Worm (Caenorhabditis elegans) whole organism, L4 larva: ENCODE measurements around the gene T28F3.9.

Experiments
- D1046.2 ChIP-seq: fragments of 200-800 bp; sonication (Bioruptor generic); IDR thresholded peaks from 2 replicates; pipeline ENCODE4 v1.3.6; 2022; ENCODE audit warnings: missing genetic modification characterization, missing compliant biosample characterization
- F26F4.8 ChIP-seq: fragments of 200-800 bp; sonication (Bioruptor generic); conservative IDR thresholded peaks from 2 replicates; pipeline ENCODE4 v1.3.6; 2022; ENCODE audit warnings: missing genetic modification characterization, missing compliant biosample characterization
- F37D6.2 ChIP-seq: sonication (generic microtip); optimal IDR thresholded peaks from 2 replicates; lab custom pipeline; 2016; ENCODE audit warnings: mild to moderate bottlenecking, missing genetic modification characterization, missing compliant biosample characterization
- R02D3.7 ChIP-seq: fragments of 150-350 bp; sonication (generic microtip); optimal IDR thresholded peaks from 3 replicates; lab custom pipeline; 2014; ENCODE audit warnings: missing biosample characterization, missing genetic modification characterization
- T20F7.1 ChIP-seq: fragments of 200-800 bp; sonication (Bioruptor generic); optimal IDR thresholded peaks from 2 replicates; lab custom pipeline; 2018; ENCODE audit warnings: mild to moderate bottlenecking, missing genetic modification characterization, missing compliant biosample characterization
- Y105C5A.15 ChIP-seq: fragments of 200-800 bp; sonication (Bioruptor generic); IDR thresholded peaks from 2 replicates; pipeline ENCODE4 v1.3.6; 2022; ENCODE audit warnings: missing genetic modification characterization, missing compliant biosample characterization
- aha-1 ChIP-seq: fragments of 150-350 bp; peaks from one replicate; lab custom pipeline; 2014; ENCODE audit warnings: missing biosample characterization, missing genetic modification characterization
- aly-2 ChIP-seq: sonication (generic microtip); optimal IDR thresholded peaks from 2 replicates; lab custom pipeline; 2018; ENCODE audit warnings: missing biosample characterization, missing genetic modification characterization
- arid-1 ChIP-seq: fragments of 200-800 bp; sonication (Bioruptor generic); conservative IDR thresholded peaks from 2 replicates; pipeline ENCODE4 v1.3.6; 2022; ENCODE audit warnings: missing genetic modification reagents, missing genetic modification characterization, missing compliant biosample characterization
- attf-4 ChIP-seq: sonication (generic microtip); optimal IDR thresholded peaks from 3 replicates; lab custom pipeline; 2017; ENCODE audit warnings: missing biosample characterization, missing genetic modification characterization
- ceh-28 ChIP-seq: fragments of 150-350 bp; optimal IDR thresholded peaks from 2 replicates; lab custom pipeline; 2014; ENCODE audit warnings: missing biosample characterization, missing genetic modification reagents, missing genetic modification characterization
- ceh-32 ChIP-seq: sonication (generic microtip); optimal IDR thresholded peaks from 2 replicates; lab custom pipeline; 2016; ENCODE audit warnings: mild to moderate bottlenecking, missing genetic modification characterization, missing compliant biosample characterization; ENCODE audit not compliant: poor library complexity
- ceh-44 ChIP-seq: fragments of 200-800 bp; sonication (Bioruptor generic); IDR thresholded peaks from 2 replicates; pipeline ENCODE4 v1.3.6; 2022; ENCODE audit warnings: missing genetic modification reagents, missing genetic modification characterization, missing compliant biosample characterization
- ceh-62 ChIP-seq: sonication (generic microtip); optimal IDR thresholded peaks from 2 replicates; lab custom pipeline; 2017; ENCODE audit warnings: missing biosample characterization, missing genetic modification characterization
- ces-1 ChIP-seq: fragments of 150-350 bp; sonication (generic microtip); optimal IDR thresholded peaks from 4 replicates; lab custom pipeline; 2014; ENCODE audit warnings: missing biosample characterization, missing genetic modification reagents, missing genetic modification characterization
- ctbp-1 ChIP-seq: fragments of 200-800 bp; sonication (Bioruptor generic); IDR thresholded peaks from 2 replicates; pipeline ENCODE4 v1.3.6; 2022; ENCODE audit warnings: missing genetic modification reagents, missing genetic modification characterization, missing compliant biosample characterization
- daf-19 ChIP-seq: fragments of 200-800 bp; sonication (Bioruptor generic); conservative IDR thresholded peaks from 2 replicates; pipeline ENCODE4 v1.3.6; 2022; ENCODE audit warnings: missing genetic modification characterization, missing compliant biosample characterization
- dmd-6 ChIP-seq: fragments of 200-800 bp; sonication (Bioruptor generic); IDR thresholded peaks from 2 replicates; pipeline ENCODE4 v1.3.6; 2022; ENCODE audit warnings: missing genetic modification reagents, missing genetic modification characterization, missing compliant biosample characterization
- dpl-1 ChIP-seq: fragments of 150-350 bp; optimal IDR thresholded peaks from 2 replicates; lab custom pipeline; 2014; ENCODE audit warnings: missing biosample characterization, missing genetic modification reagents, missing genetic modification characterization
- duxl-1 ChIP-seq: sonication (generic microtip); optimal IDR thresholded peaks from 2 replicates; lab custom pipeline; 2016; ENCODE audit warnings: mild to moderate bottlenecking, missing genetic modification characterization, moderate library complexity, missing compliant biosample characterization; ENCODE audit not compliant: poor library complexity
- dve-1 ChIP-seq: sonication (generic microtip); optimal IDR thresholded peaks from 2 replicates; lab custom pipeline; 2017; ENCODE audit warnings: antibody characterized with exemption, mild to moderate bottlenecking, missing genetic modification characterization, missing compliant biosample characterization; ENCODE audit not compliant: insufficient read depth
- egl-27 ChIP-seq: sonication (generic microtip); optimal IDR thresholded peaks from 3 replicates; lab custom pipeline; 2017; ENCODE audit warnings: missing biosample characterization, missing genetic modification reagents, missing genetic modification characterization
- egl-43 ChIP-seq: fragments of 200-800 bp; sonication (Bioruptor generic); IDR thresholded peaks from 2 replicates; pipeline ENCODE4 v1.3.6; 2022; ENCODE audit warnings: missing genetic modification reagents, missing genetic modification characterization, missing compliant biosample characterization
- fos-1 ChIP-seq: fragments of 150-350 bp; optimal IDR thresholded peaks from 2 replicates; lab custom pipeline; 2014; ENCODE audit warnings: missing biosample characterization, missing genetic modification characterization
- gei-8 ChIP-seq: fragments of 200-800 bp; sonication (Bioruptor generic); optimal IDR thresholded peaks from 2 replicates; lab custom pipeline; 2018; ENCODE audit warnings: mild to moderate bottlenecking, missing genetic modification characterization, missing compliant biosample characterization
- hlh-30 ChIP-seq: sonication (generic microtip); optimal IDR thresholded peaks from 2 replicates; lab custom pipeline; 2017; ENCODE audit warnings: antibody characterized with exemption, mild to moderate bottlenecking, missing genetic modification characterization, missing compliant biosample characterization; ENCODE audit not compliant: insufficient read depth
- lin-1 ChIP-seq: fragments of 200-800 bp; sonication (Bioruptor generic); IDR thresholded peaks from 2 replicates; pipeline ENCODE4 v1.3.6; 2022; ENCODE audit warnings: missing genetic modification reagents, missing genetic modification characterization, missing compliant biosample characterization
- lin-15B ChIP-seq: fragments of 150-350 bp; sonication (generic microtip); optimal IDR thresholded peaks from 3 replicates; lab custom pipeline; 2014; ENCODE audit warnings: missing biosample characterization, missing genetic modification characterization
- lin-38 ChIP-seq: fragments of 200-800 bp; sonication (Bioruptor generic); IDR thresholded peaks from 2 replicates; pipeline ENCODE4 v1.3.6; 2022; ENCODE audit warnings: missing genetic modification reagents, missing genetic modification characterization, missing compliant biosample characterization
- lsy-2 ChIP-seq, 2 experiments: fragments of 150-350 bp in 1 of 2; sonication (generic microtip) in 1 of 2; optimal IDR thresholded peaks; 2 replicates each; lab custom pipeline; 2014 to 2017; ENCODE audit warnings: missing biosample characterization in 2 of 2, missing genetic modification characterization in 2 of 2
- mdl-1 ChIP-seq, 2 experiments: fragments of 150-350 bp in 1 of 2; sonication (generic microtip) in 1 of 2; optimal IDR thresholded peaks; 2 replicates each; lab custom pipeline; 2014 to 2017; ENCODE audit warnings: missing biosample characterization in 2 of 2, missing genetic modification characterization in 2 of 2
- mep-1 ChIP-seq: fragments of 150-350 bp; sonication (generic microtip); optimal IDR thresholded peaks from 3 replicates; lab custom pipeline; 2014; ENCODE audit warnings: missing biosample characterization, missing genetic modification characterization
- nhr-102 ChIP-seq: sonication (generic microtip); optimal IDR thresholded peaks from 2 replicates; lab custom pipeline; 2016; ENCODE audit warnings: mild to moderate bottlenecking, missing genetic modification characterization, moderate library complexity, missing compliant biosample characterization
- nhr-11 ChIP-seq: fragments of 150-350 bp; optimal IDR thresholded peaks from 2 replicates; lab custom pipeline; 2014; ENCODE audit warnings: missing biosample characterization, missing genetic modification characterization
- nhr-111 ChIP-seq: fragments of 200-800 bp; sonication (Bioruptor generic); optimal IDR thresholded peaks from 2 replicates; lab custom pipeline; 2018; ENCODE audit warnings: mild to moderate bottlenecking, missing genetic modification characterization, missing compliant biosample characterization
- nhr-237 ChIP-seq: sonication (generic microtip); optimal IDR thresholded peaks from 2 replicates; lab custom pipeline; 2017; ENCODE audit warnings: missing biosample characterization, missing genetic modification characterization
- nhr-28 ChIP-seq: fragments of 150-350 bp; optimal IDR thresholded peaks from 2 replicates; lab custom pipeline; 2014; ENCODE audit warnings: missing biosample characterization, missing genetic modification characterization
- nhr-41 ChIP-seq: fragments of 200-800 bp; sonication (Bioruptor generic); IDR thresholded peaks from 2 replicates; pipeline ENCODE4 v1.3.6; 2022; ENCODE audit warnings: missing genetic modification reagents, missing genetic modification characterization, missing compliant biosample characterization
- nhr-42 ChIP-seq: fragments of 200-800 bp; sonication (Bioruptor generic); IDR thresholded peaks from 2 replicates; pipeline ENCODE4 v1.3.6; 2022; ENCODE audit warnings: missing genetic modification characterization, missing compliant biosample characterization
- nhr-6 ChIP-seq: fragments of 150-350 bp; optimal IDR thresholded peaks from 2 replicates; lab custom pipeline; 2014; ENCODE audit warnings: missing biosample characterization, missing genetic modification characterization
- pqm-1 ChIP-seq: sonication (generic microtip); optimal IDR thresholded peaks from 2 replicates; lab custom pipeline; 2017; ENCODE audit warnings: missing biosample characterization, missing genetic modification characterization
- rbr-2 ChIP-seq: sonication (generic microtip); optimal IDR thresholded peaks from 2 replicates; lab custom pipeline; 2016; ENCODE audit warnings: missing genotype, missing genetic modification characterization, missing compliant biosample characterization
- saeg-2 ChIP-seq: fragments of 200-800 bp; sonication (Bioruptor generic); IDR thresholded peaks from 2 replicates; pipeline ENCODE4 v1.3.6; 2022; ENCODE audit warnings: missing genetic modification reagents, missing genetic modification characterization, missing compliant biosample characterization
- set-16 ChIP-seq: fragments of 200-800 bp; sonication (Bioruptor generic); IDR thresholded peaks from 2 replicates; pipeline ENCODE4 v1.3.6; 2022; ENCODE audit warnings: missing genetic modification reagents, missing genetic modification characterization, missing compliant biosample characterization
- snpc-1.2 ChIP-seq: fragments of 200-800 bp; sonication (Bioruptor generic); IDR thresholded peaks from 2 replicates; pipeline ENCODE4 v1.3.6; 2022; ENCODE audit warnings: missing genetic modification reagents, missing genetic modification characterization, missing compliant biosample characterization
- spr-1 ChIP-seq: sonication (generic microtip); optimal IDR thresholded peaks from 2 replicates; lab custom pipeline; 2016; ENCODE audit warnings: mild to moderate bottlenecking, missing genetic modification characterization, missing compliant biosample characterization
- unc-130 ChIP-seq: sonication (generic microtip); optimal IDR thresholded peaks from 2 replicates; lab custom pipeline; 2016; ENCODE audit warnings: missing genetic modification reagents, missing genetic modification characterization, missing compliant biosample characterization
- zag-1 ChIP-seq: fragments of 150-350 bp; optimal IDR thresholded peaks from 2 replicates; lab custom pipeline; 2014; ENCODE audit warnings: missing biosample characterization, missing genetic modification characterization
- zfp-2 ChIP-seq: sonication (generic microtip); optimal IDR thresholded peaks from 2 replicates; lab custom pipeline; 2016; ENCODE audit warnings: mild to moderate bottlenecking, missing genetic modification characterization, missing compliant biosample characterization
- zfp-3 ChIP-seq: fragments of 200-800 bp; sonication (Bioruptor generic); conservative IDR thresholded peaks from 2 replicates; pipeline ENCODE4 v1.3.6; 2022; ENCODE audit warnings: missing genetic modification reagents, missing genetic modification characterization, missing compliant biosample characterization

T28F3.9 gene

DNA sequence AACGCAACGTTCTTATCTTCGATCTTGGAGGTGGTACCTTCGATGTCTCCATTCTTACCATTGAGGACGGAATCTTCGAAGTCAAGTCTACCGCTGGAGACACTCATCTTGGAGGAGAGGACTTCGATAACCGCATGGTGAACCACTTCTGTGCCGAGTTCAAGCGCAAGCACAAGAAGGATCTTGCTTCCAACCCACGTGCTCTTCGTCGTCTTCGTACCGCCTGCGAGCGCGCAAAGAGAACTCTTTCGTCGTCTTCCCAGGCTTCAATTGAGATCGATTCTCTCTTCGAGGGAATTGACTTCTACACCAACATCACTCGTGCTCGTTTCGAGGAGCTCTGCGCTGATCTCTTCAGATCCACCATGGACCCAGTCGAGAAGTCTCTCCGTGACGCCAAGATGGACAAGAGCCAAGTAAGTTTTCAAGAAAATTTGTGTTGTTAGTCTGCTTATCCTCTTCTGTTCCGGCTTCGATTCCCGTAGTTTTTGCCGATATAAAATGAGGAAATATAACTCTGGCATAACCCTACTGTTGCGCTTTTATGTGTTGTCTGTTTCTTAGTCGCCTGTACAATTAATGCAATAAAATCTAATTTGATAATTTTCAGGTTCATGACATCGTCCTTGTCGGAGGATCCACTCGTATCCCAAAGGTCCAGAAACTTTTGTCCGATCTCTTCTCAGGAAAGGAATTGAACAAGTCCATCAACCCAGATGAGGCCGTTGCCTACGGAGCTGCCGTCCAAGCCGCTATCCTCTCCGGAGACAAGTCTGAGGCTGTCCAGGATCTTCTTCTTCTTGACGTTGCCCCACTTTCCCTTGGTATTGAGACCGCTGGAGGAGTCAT, 28.5 kb upstream of the T28F3.9 start:
- TF ChIP-seq nhr-237 (no peak), ctbp-1 (GFP tag; lab: Robert Waterston, UW) (peak; percentile 34; the same call in 1 of the 2 replicates), set-16 (GFP tag; lab: Robert Waterston, UW) (peak; percentile 59; the same call in 1 of the 2 replicates), aly-2 (peak; percentile 81), fos-1 (tag; lab: Kevin White, UChicago) (no peak), F26F4.8 (GFP tag; lab: Robert Waterston, UW) (no peak), nhr-11 (no peak), ceh-28 (tag; lab: Kevin White, UChicago) (no peak), saeg-2 (0 out of 2 replicates have a peak, but pooled peaks have one; percentile 32), ceh-44 (GFP tag; lab: Robert Waterston, UW) (no peak), dmd-6 (no peak), D1046.2 (GFP tag; lab: Robert Waterston, UW) (no peak; the same call in 1 of the 2 replicates), ceh-32 (tag; lab: Kevin White, UChicago) (no peak), zfp-2 (tag; lab: Kevin White, UChicago) (no peak), snpc-1.2 (GFP tag; lab: Robert Waterston, UW) (peak; percentile 75), mdl-1 (tag; optimal IDR thresholded peaks at IDR 0.05; lab: Kevin White, UChicago) (no peak), hlh-30 (tag; lab: Kevin White, UChicago) (no peak), arid-1 (GFP tag; lab: Robert Waterston, UW) (no peak), F37D6.2 (no peak), rbr-2 (tag; lab: Kevin White, UChicago) (no peak), nhr-111 (GFP tag; lab: Kevin White, UChicago) (no peak), ces-1 (no peak), lsy-2 (tag; optimal IDR thresholded peaks at IDR 0.05; lab: Kevin White, UChicago) (peak in 1 of 2 experiments; percentile 41), lin-15B (no peak), gei-8 (GFP tag; lab: Kevin White, UChicago) (no peak), lin-38 (GFP tag; lab: Robert Waterston, UW) (peak; percentile 27; the same call in 1 of the 2 replicates), aha-1 (tag; lab: Kevin White, UChicago) (peak; percentile 36), dpl-1 (GFP tag; lab: Kevin White, UChicago) (no peak), nhr-6 (tag; lab: Kevin White, UChicago) (no peak), duxl-1 (tag; lab: Kevin White, UChicago) (no peak), egl-43 (GFP tag; lab: Robert Waterston, UW) (0 out of 2 replicates have a peak, but pooled peaks have one; percentile 50), lin-1 (GFP tag; lab: Robert Waterston, UW) (peak; percentile 74), pqm-1 (tag; lab: Kevin White, UChicago) (no peak), unc-130 (GFP tag; lab: Kevin White, UChicago) (no peak), nhr-28 (no peak), dve-1 (no peak), zfp-3 (GFP tag; lab: Robert Waterston, UW) (peak; percentile 59; the same call in 1 of the 2 replicates), nhr-102 (tag; lab: Kevin White, UChicago) (no peak), T20F7.1 (GFP tag; lab: Kevin White, UChicago) (no peak), R02D3.7 (tag; lab: Kevin White, UChicago) (no peak), mep-1 (tag; lab: Kevin White, UChicago) (peak; percentile 14), daf-19 (peak; percentile 49; the same call in 1 of the 2 replicates), attf-4 (no peak), nhr-42 (GFP tag; lab: Robert Waterston, UW) (no peak), ceh-62 (tag; lab: Kevin White, UChicago) (no peak), spr-1 (tag; lab: Kevin White, UChicago) (no peak), egl-27 (tag; lab: Kevin White, UChicago) (no peak), nhr-41 (GFP tag; lab: Robert Waterston, UW) (no peak), zag-1 (tag; lab: Kevin White, UChicago) (no peak), Y105C5A.15 (GFP tag; lab: Robert Waterston, UW) (peak; percentile 15; the same call in 1 of the 2 replicates)
